Worm (Caenorhabditis elegans): ENCODE data around the gene ztf-13.

Gene ztf-13

ce11 chrX:3111687-3112086 is 9.7 kb upstream of the ztf-13 start (continued):
- no peak for TF ChIP-seq tlp-1 (tag; optimal IDR thresholded peaks at IDR 0.05)
- no peak for TF ChIP-seq ceh-82 (tag; optimal IDR thresholded peaks at IDR 0.05)
- TF ChIP-seq nhr-20 (tag; optimal IDR thresholded peaks at IDR 0.05), result peak; percentile 10
- peak; percentile 24 for TF ChIP-seq C16A3.4 (tag; optimal IDR thresholded peaks at IDR 0.05)
- peak; percentile 38 for TF ChIP-seq fos-1 (tag; optimal IDR thresholded peaks at IDR 0.05)
- TF ChIP-seq nhr-11 (tag; optimal IDR thresholded peaks at IDR 0.05), result no peak
- TF ChIP-seq tbx-2 (tag; optimal IDR thresholded peaks at IDR 0.05), result peak; percentile 32
- TF ChIP-seq C34B4.2 (tag; optimal IDR thresholded peaks at IDR 0.05), result no peak
- peak in 1 of 2 experiments; percentile 51 for TF ChIP-seq efl-1 (optimal IDR thresholded peaks at IDR 0.05)
- no peak for TF ChIP-seq efl-1 (GFP tag; optimal IDR thresholded peaks at IDR 0.05 in 1 of 2)
- TF ChIP-seq lin-14 (GFP tag; optimal IDR thresholded peaks at IDR 0.05), result peak; percentile 53
- no peak for TF ChIP-seq ceh-88 (GFP tag; IDR thresholded peaks at IDR 0.05)
- peak; percentile 90 for TF ChIP-seq ama-1 (optimal IDR thresholded peaks at IDR 0.05)
- TF ChIP-seq nhr-77 (tag; optimal IDR thresholded peaks at IDR 0.05), result no peak
- TF ChIP-seq nhr-90 (tag; optimal IDR thresholded peaks at IDR 0.05; ENCODE audit: poor library complexity), result peak; percentile 73
- peak in 1 of 6 experiments; percentile 29 for TF ChIP-seq elt-3 (tag; optimal IDR thresholded peaks at IDR 0.05)
- TF ChIP-seq lin-35 (GFP tag; optimal IDR thresholded peaks at IDR 0.05), result peak in 1 of 2 experiments; percentile 33
- peak; percentile 80 for TF ChIP-seq aly-2 (tag; optimal IDR thresholded peaks at IDR 0.05)

- TF ChIP-seq snpc-4 (tag; optimal IDR thresholded peaks at IDR 0.05) (no peak), tlp-1 (tag; optimal IDR thresholded peaks at IDR 0.05) (no peak), mdl-1 (tag; optimal IDR thresholded peaks at IDR 0.05) (peak in 1 of 2 experiments; percentile 50), tbx-2 (tag; optimal IDR thresholded peaks at IDR 0.05) (peak; percentile 66), xbp-1 (tag; optimal IDR thresholded peaks at IDR 0.05) (peak; percentile 10), lin-14 (GFP tag; optimal IDR thresholded peaks at IDR 0.05) (peak; percentile 90), pag-3 (tag; optimal IDR thresholded peaks at IDR 0.05; ENCODE audit: borderline replicate concordance, insufficient read depth) (no peak), snu-23 (GFP tag; optimal IDR thresholded peaks at IDR 0.05) (peak; percentile 40), hpl-2 (GFP tag; optimal IDR thresholded peaks at IDR 0.05) (no peak), fkh-8 (tag; optimal IDR thresholded peaks at IDR 0.05) (peak; percentile 70), jun-1 (tag; optimal IDR thresholded peaks at IDR 0.05) (no peak), Y116A8C.19 (tag; optimal IDR thresholded peaks at IDR 0.05; ENCODE audit: borderline replicate concordance) (no peak), nhr-47 (tag; optimal IDR thresholded peaks at IDR 0.05) (peak; percentile 48), dpl-1 (GFP tag; optimal IDR thresholded peaks at IDR 0.05) (peak in 1 of 3 experiments; percentile 14), nhr-85 (tag) (peak; percentile 69), fkh-10 (GFP tag; optimal IDR thresholded peaks at IDR 0.05) (peak; percentile 6), hlh-4 (tag; optimal IDR thresholded peaks at IDR 0.05) (no peak), irx-1 (tag; optimal IDR thresholded peaks at IDR 0.05) (peak; percentile 45), ztf-11 (tag; optimal IDR thresholded peaks at IDR 0.05) (no peak), ceh-63 (GFP tag; optimal IDR thresholded peaks at IDR 0.05) (no peak), ces-1 (GFP tag; optimal IDR thresholded peaks at IDR 0.05) (no peak), ceh-82 (tag; optimal IDR thresholded peaks at IDR 0.05) (peak in 1 of 3 experiments; percentile 24), ama-1 (optimal IDR thresholded peaks at IDR 0.05) (no peak), lin-35 (GFP tag; optimal IDR thresholded peaks at IDR 0.05) (peak in 1 of 2 experiments; percentile 42), nhr-28 (tag; optimal IDR thresholded peaks at IDR 0.05) (no peak), nhr-71 (tag; optimal IDR thresholded peaks at IDR 0.05) (peak; percentile 54), nhr-20 (tag; optimal IDR thresholded peaks at IDR 0.05) (peak; percentile 11), isw-1 (GFP tag; IDR thresholded peaks at IDR 0.05) (peak; percentile 13; the same call in 1 of the 2 replicates), dsc-1 (tag; optimal IDR thresholded peaks at IDR 0.05) (peak; percentile 18), unc-98 (GFP tag; IDR thresholded peaks at IDR 0.05) (no peak), mab-9 (GFP tag; IDR thresholded peaks at IDR 0.05) (peak; percentile 35; the same call in 1 of the 2 replicates), unc-86 (tag; optimal IDR thresholded peaks at IDR 0.05) (peak; percentile 44), lsy-2 (tag; optimal IDR thresholded peaks at IDR 0.05) (peak; percentile 1 to 21)
Measured at ce11 chrX:3111066-3111465, 9.1 kb upstream of the ztf-13 start.
